Fruit fly (Drosophila melanogaster) whole organism, embryonic: Measurements from ENCODE around the gene Rtnl1.
A peak's percentile ranks its signal among the peaks of the same experiment; 100 is the strongest.

Experiments
- Antp ChIP-seq: fragments of 200-800 bp; sonication (Bioruptor generic); optimal IDR thresholded peaks from 3 replicates; lab custom pipeline; 2016; ENCODE audit warnings: missing biosample characterization, missing genetic modification characterization
- B-H2 ChIP-seq: fragments of 200-800 bp; sonication (Bioruptor generic); optimal IDR thresholded peaks from 2 replicates; lab custom pipeline; 2018; ENCODE audit warnings: missing biosample characterization, mild to moderate bottlenecking, missing genetic modification characterization
- C15 ChIP-seq: fragments of 200-800 bp; sonication (Bioruptor generic); IDR thresholded peaks from 3 replicates; pipeline ENCODE4 v1.3.6; 2022; ENCODE audit warnings: missing biosample characterization, missing genetic modification characterization
- CG10979 ChIP-seq: fragments of 200-800 bp; sonication (Bioruptor generic); optimal IDR thresholded peaks from 2 replicates; lab custom pipeline; 2018; ENCODE audit warnings: missing biosample characterization, mild to moderate bottlenecking, missing genetic modification characterization, moderate library complexity
- CG11695 ChIP-seq: fragments of 200-800 bp; sonication (Bioruptor generic); IDR thresholded peaks from 3 replicates; pipeline ENCODE4 v1.3.6; 2022; ENCODE audit warnings: missing biosample characterization, missing genetic modification characterization
- CG11723 ChIP-seq: fragments of 200-800 bp; sonication (Bioruptor generic); optimal IDR thresholded peaks from 2 replicates; lab custom pipeline; 2017; ENCODE audit warnings: missing biosample characterization, mild to moderate bottlenecking, missing genetic modification characterization
- CG13287 ChIP-seq: fragments of 200-800 bp; sonication (Bioruptor generic); IDR thresholded peaks from 2 replicates; pipeline ENCODE4 v1.3.6; 2022; ENCODE audit warnings: missing biosample characterization, missing genetic modification characterization; ENCODE audit not compliant: partially characterized antibody
- CG13424 ChIP-seq: fragments of 200-800 bp; sonication (Bioruptor generic); optimal IDR thresholded peaks from 2 replicates; lab custom pipeline; 2019; ENCODE audit warnings: missing biosample characterization, mild to moderate bottlenecking, missing genetic modification characterization, moderate library complexity
- CG1529 ChIP-seq: fragments of 200-800 bp; sonication (Bioruptor generic); optimal IDR thresholded peaks from 3 replicates; lab custom pipeline; 2018; ENCODE audit warnings: missing biosample characterization, missing genetic modification characterization
- CG16815 ChIP-seq: fragments of 200-800 bp; sonication (Bioruptor generic); optimal IDR thresholded peaks from 3 replicates; lab custom pipeline; 2017; ENCODE audit warnings: missing biosample characterization, mild to moderate bottlenecking, missing genetic modification characterization
- CG2678 ChIP-seq: fragments of 200-800 bp; sonication (Bioruptor generic); optimal IDR thresholded peaks from 3 replicates; lab custom pipeline; 2019; ENCODE audit warnings: missing biosample characterization, mild to moderate bottlenecking, missing genetic modification characterization, moderate library complexity
- CG2889 ChIP-seq: fragments of 200-800 bp; sonication (Bioruptor generic); IDR thresholded peaks from 3 replicates; pipeline ENCODE4 v1.3.6; 2022; ENCODE audit warnings: missing biosample characterization, missing genetic modification characterization
- CG30403 ChIP-seq: fragments of 200-800 bp; sonication (Bioruptor generic); optimal IDR thresholded peaks from 3 replicates; lab custom pipeline; 2016; ENCODE audit warnings: missing biosample characterization, missing genetic modification characterization
- CG3065 ChIP-seq: fragments of 200-800 bp; sonication (Bioruptor generic); optimal IDR thresholded peaks from 2 replicates; lab custom pipeline; 2016; ENCODE audit warnings: missing biosample characterization, missing genetic modification characterization
- CG4617 ChIP-seq: fragments of 200-800 bp; sonication (Bioruptor generic); optimal IDR thresholded peaks from 3 replicates; lab custom pipeline; 2016; ENCODE audit warnings: missing biosample characterization, missing genetic modification characterization, borderline replicate concordance
- CG4730 ChIP-seq: fragments of 200-800 bp; sonication (Bioruptor generic); IDR thresholded peaks from 2 replicates; pipeline ENCODE4 v1.3.6; 2022; ENCODE audit warnings: missing biosample characterization, missing genetic modification characterization
- CG7839 ChIP-seq: fragments of 200-800 bp; sonication (Bioruptor generic); optimal IDR thresholded peaks from 3 replicates; lab custom pipeline; 2018; ENCODE audit warnings: missing biosample characterization, mild to moderate bottlenecking, missing genetic modification characterization, moderate library complexity
- CG7963 ChIP-seq: fragments of 200-800 bp; sonication (Bioruptor generic); IDR thresholded peaks from 3 replicates; pipeline ENCODE4 v1.3.6; 2022; ENCODE audit warnings: missing biosample characterization, missing genetic modification characterization; ENCODE audit not compliant: partially characterized antibody
- CG8359 ChIP-seq: fragments of 200-800 bp; sonication (Bioruptor generic); optimal IDR thresholded peaks from 2 replicates; lab custom pipeline; 2017; ENCODE audit warnings: missing biosample characterization, mild to moderate bottlenecking, missing genetic modification characterization, borderline replicate concordance
- CG9215 ChIP-seq: fragments of 200-800 bp; sonication (Bioruptor generic); IDR thresholded peaks from 2 replicates; pipeline ENCODE4 v1.3.6; 2022; ENCODE audit warnings: missing biosample characterization, missing genetic modification characterization
- Chrac-16 ChIP-seq: fragments of 200-800 bp; sonication (Bioruptor generic); optimal IDR thresholded peaks from 3 replicates; lab custom pipeline; 2016; ENCODE audit warnings: missing biosample characterization, missing genetic modification characterization
- D19B ChIP-seq: fragments of 200-800 bp; sonication (Bioruptor generic); optimal IDR thresholded peaks from 2 replicates; lab custom pipeline; 2017; ENCODE audit warnings: missing biosample characterization, mild to moderate bottlenecking, missing genetic modification characterization
- Dref ChIP-seq: fragments of 200-800 bp; sonication (Bioruptor generic); IDR thresholded peaks from 2 replicates; pipeline ENCODE4 v1.3.6; 2022; ENCODE audit warnings: missing biosample characterization, missing genetic modification characterization
- Drgx ChIP-seq: fragments of 200-800 bp; sonication (Bioruptor generic); IDR thresholded peaks from 2 replicates; pipeline ENCODE4 v1.3.6; 2022; ENCODE audit warnings: missing biosample characterization, missing genetic modification characterization
- GATAe ChIP-seq: fragments of 200-800 bp; sonication (Bioruptor generic); conservative IDR thresholded peaks from 2 replicates; pipeline ENCODE4 v1.3.6; 2022; ENCODE audit warnings: missing biosample characterization, missing genetic modification characterization
- HHEX ChIP-seq: fragments of 200-800 bp; sonication (Bioruptor generic); optimal IDR thresholded peaks from 3 replicates; lab custom pipeline; 2017; ENCODE audit warnings: missing biosample characterization, mild to moderate bottlenecking, missing genetic modification characterization, missing genetic modification reagents
- Hey ChIP-seq: fragments of 200-800 bp; sonication (Bioruptor generic); optimal IDR thresholded peaks from 3 replicates; lab custom pipeline; 2018; ENCODE audit warnings: missing biosample characterization, mild to moderate bottlenecking, missing genetic modification characterization
- Hmr ChIP-seq: fragments of 200-800 bp; sonication (Bioruptor generic); optimal IDR thresholded peaks from 3 replicates; lab custom pipeline; 2017; ENCODE audit warnings: mild to moderate bottlenecking, missing biosample characterization, missing genetic modification reagents, missing genetic modification characterization
- Kr ChIP-seq: fragments of 200-800 bp; sonication (Bioruptor generic); optimal IDR thresholded peaks from 2 replicates; lab custom pipeline; 2017; ENCODE audit warnings: missing biosample characterization, mild to moderate bottlenecking, missing genetic modification characterization
- Usf ChIP-seq: fragments of 200-800 bp; sonication (Bioruptor generic); optimal IDR thresholded peaks from 2 replicates; lab custom pipeline; 2017; ENCODE audit warnings: missing genotype, missing biosample characterization, missing genetic modification characterization
- al ChIP-seq: fragments of 200-800 bp; sonication (Bioruptor generic); IDR thresholded peaks from 2 replicates; pipeline ENCODE4 v1.3.6; 2022; ENCODE audit warnings: missing biosample characterization, missing genetic modification characterization
- caup ChIP-seq: fragments of 200-800 bp; sonication (Bioruptor generic); optimal IDR thresholded peaks from 3 replicates; lab custom pipeline; 2017; ENCODE audit warnings: missing biosample characterization, mild to moderate bottlenecking, missing genetic modification characterization, moderate library complexity; ENCODE audit not compliant: severe bottlenecking
- disco-r ChIP-seq: fragments of 200-800 bp; sonication (Bioruptor generic); optimal IDR thresholded peaks from 2 replicates; lab custom pipeline; 2016; ENCODE audit warnings: missing biosample characterization, missing genetic modification characterization
- dm ChIP-seq: fragments of 200-800 bp; sonication (Bioruptor generic); optimal IDR thresholded peaks from 3 replicates; lab custom pipeline; 2016; ENCODE audit warnings: missing biosample characterization, missing genetic modification characterization
- fd96Cb ChIP-seq: fragments of 200-800 bp; sonication (Bioruptor generic); optimal IDR thresholded peaks from 2 replicates; lab custom pipeline; 2018; ENCODE audit warnings: missing biosample characterization, mild to moderate bottlenecking, missing genetic modification characterization, moderate library complexity
- jigr1 ChIP-seq: fragments of 200-800 bp; sonication (Bioruptor generic); IDR thresholded peaks from 3 replicates; pipeline ENCODE4 v1.3.6; 2022; ENCODE audit warnings: missing biosample characterization, missing genetic modification characterization
- jing ChIP-seq: fragments of 200-800 bp; sonication (Bioruptor generic); optimal IDR thresholded peaks from 2 replicates; lab custom pipeline; 2018; ENCODE audit warnings: missing biosample characterization, mild to moderate bottlenecking, missing genetic modification characterization
- lbe ChIP-seq: fragments of 200-800 bp; sonication (Bioruptor generic); optimal IDR thresholded peaks from 2 replicates; lab custom pipeline; 2016; ENCODE audit warnings: missing biosample characterization, mild to moderate bottlenecking, missing genetic modification characterization
- mirr ChIP-seq: fragments of 200-800 bp; sonication (Bioruptor generic); optimal IDR thresholded peaks from 3 replicates; lab custom pipeline; 2018; ENCODE audit warnings: missing biosample characterization, mild to moderate bottlenecking, missing genetic modification characterization
- nerfin-1 ChIP-seq: fragments of 200-800 bp; sonication (Bioruptor generic); optimal IDR thresholded peaks from 3 replicates; lab custom pipeline; 2019; ENCODE audit warnings: missing biosample characterization, mild to moderate bottlenecking, missing genetic modification characterization, moderate library complexity
- org-1 ChIP-seq: fragments of 200-800 bp; sonication (Bioruptor generic); optimal IDR thresholded peaks from 2 replicates; lab custom pipeline; 2017; ENCODE audit warnings: missing biosample characterization, missing genetic modification characterization
- pnt ChIP-seq: fragments of 200-800 bp; sonication (Bioruptor generic); optimal IDR thresholded peaks from 3 replicates; lab custom pipeline; 2016; ENCODE audit warnings: missing biosample characterization, missing genetic modification characterization
- shn ChIP-seq: fragments of 200-800 bp; sonication (Bioruptor generic); optimal IDR thresholded peaks from 3 replicates; lab custom pipeline; 2016; ENCODE audit warnings: missing biosample characterization, missing genetic modification characterization
- sob ChIP-seq: fragments of 200-800 bp; sonication (Bioruptor generic); IDR thresholded peaks from 2 replicates; pipeline ENCODE4 v1.3.6; 2022; ENCODE audit warnings: missing biosample characterization, missing genetic modification characterization
- ssp ChIP-seq: fragments of 200-800 bp; sonication (Bioruptor generic); IDR thresholded peaks from 2 replicates; pipeline ENCODE4 v1.3.6; 2022; ENCODE audit warnings: missing biosample characterization, missing genetic modification characterization
- stwl ChIP-seq: fragments of 200-800 bp; sonication (Bioruptor generic); optimal IDR thresholded peaks from 3 replicates; lab custom pipeline; 2018; ENCODE audit warnings: missing biosample characterization, mild to moderate bottlenecking, missing genetic modification characterization, moderate library complexity
- twi ChIP-seq: fragments of 200-800 bp; optimal IDR thresholded peaks from 2 replicates; lab custom pipeline; 2019; ENCODE audit warnings: missing biosample characterization, mild to moderate bottlenecking, missing genetic modification characterization, moderate library complexity
- unc-4 ChIP-seq: fragments of 200-800 bp; sonication (Bioruptor generic); IDR thresholded peaks from 2 replicates; pipeline ENCODE4 v1.3.6; 2022; ENCODE audit warnings: missing biosample characterization, missing genetic modification characterization; ENCODE audit not compliant: partially characterized antibody
- zfh2 ChIP-seq: fragments of 200-800 bp; sonication (Bioruptor generic); optimal IDR thresholded peaks from 2 replicates; lab custom pipeline; 2016; ENCODE audit warnings: missing biosample characterization, missing genetic modification characterization

Rtnl1 gene

DNA sequence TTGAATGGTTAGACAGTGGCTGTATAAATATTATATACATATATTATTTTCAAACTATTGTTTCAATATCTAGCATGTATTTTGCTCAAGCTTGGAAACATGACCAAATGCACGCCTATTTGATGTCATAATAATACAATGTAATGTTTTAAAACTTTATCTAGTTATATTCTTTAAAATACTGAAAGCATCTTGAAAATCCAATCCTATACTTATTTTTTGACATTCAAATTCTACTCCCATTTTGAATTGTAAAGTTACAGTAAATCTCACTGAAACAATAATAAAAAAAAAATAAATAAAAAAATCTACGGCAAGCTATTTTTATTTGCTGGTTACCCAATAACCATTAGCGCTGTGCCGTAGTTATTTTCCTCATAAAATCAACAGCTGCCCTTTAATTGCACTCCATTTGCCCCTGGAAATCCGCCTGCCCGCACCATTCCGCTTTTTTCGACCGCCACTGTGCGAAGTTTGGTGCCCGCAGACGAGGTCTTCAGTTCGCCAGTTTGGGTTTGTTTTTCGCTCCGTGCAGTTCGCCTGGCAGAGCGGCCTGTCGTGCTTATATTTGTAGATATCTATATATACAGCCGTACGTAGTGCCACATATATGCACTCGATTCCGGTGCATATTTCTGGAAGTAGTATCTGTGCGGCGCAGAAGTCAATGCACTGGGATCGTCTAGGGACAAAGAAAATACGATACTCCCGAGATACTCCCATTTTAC lies 35.5 kb upstream of the Rtnl1 start (continued):
- TF ChIP-seq CG11695 = peak; percentile 57; the same call in 1 of the 3 replicates
- no peak for TF ChIP-seq twi (tag; lab: Kevin White, UChicago)
- TF ChIP-seq D19B (GFP tag; lab: Kevin White, UChicago) = peak; percentile 25
- TF ChIP-seq zfh2 (GFP tag; lab: Kevin White, UChicago) = peak; percentile 15
- no peak for TF ChIP-seq lbe (GFP tag; lab: Kevin White, UChicago)
- no peak for TF ChIP-seq Usf (GFP tag; lab: Kevin White, UChicago)
- no peak for TF ChIP-seq CG3065 (GFP tag; lab: Kevin White, UChicago)
- TF ChIP-seq fd96Cb = peak; percentile 61
- no peak for TF ChIP-seq al
- peak; percentile 48 for TF ChIP-seq Hmr
- peak; percentile 22 for TF ChIP-seq pnt (GFP tag; lab: Kevin White, UChicago)
- TF ChIP-seq Antp (GFP tag; lab: Kevin White, UChicago) = peak; percentile 39
- no peak for TF ChIP-seq nerfin-1 (tag; lab: Kevin White, UChicago)
- peak; percentile 6 for TF ChIP-seq CG11723 (GFP tag; lab: Kevin White, UChicago)
- no peak for TF ChIP-seq ssp (GFP tag; lab: Robert Waterston, UW)
- no peak for TF ChIP-seq B-H2 (GFP tag; lab: Kevin White, UChicago)
- TF ChIP-seq CG4617 (GFP tag; lab: Kevin White, UChicago) = peak; percentile 11
- peak; percentile 52 for TF ChIP-seq CG8359 (GFP tag; lab: Kevin White, UChicago)
- no peak for TF ChIP-seq jing (GFP tag; lab: Kevin White, UChicago)
- peak; percentile 29 for TF ChIP-seq org-1
- no peak for TF ChIP-seq disco-r (GFP tag; lab: Kevin White, UChicago)
- TF ChIP-seq CG13287 = no peak
- peak; percentile 76 for TF ChIP-seq CG2678 (tag; lab: Kevin White, UChicago)
- no peak for TF ChIP-seq CG7963 (GFP tag; lab: Robert Waterston, UW)
- TF ChIP-seq Drgx (GFP tag; lab: Robert Waterston, UW) = peak; percentile 38
- no peak for TF ChIP-seq stwl (tag; lab: Kevin White, UChicago)
- 0 out of 2 replicates have a peak, but pooled peaks have one; percentile 14 for TF ChIP-seq CG4730 (GFP tag; lab: Robert Waterston, UW)
- TF ChIP-seq CG10979 = peak; percentile 54
- no peak for TF ChIP-seq Kr (GFP tag; lab: Kevin White, UChicago)
- TF ChIP-seq C15 (GFP tag; lab: Robert Waterston, UW) = 0 out of 3 replicates have a peak, but pooled peaks have one; percentile 21
- TF ChIP-seq jigr1 (GFP tag; lab: Robert Waterston, UW) = no peak
- peak; percentile 16 for TF ChIP-seq caup (GFP tag; lab: Kevin White, UChicago)
- no peak for TF ChIP-seq CG9215 (GFP tag; lab: Robert Waterston, UW)
- no peak for TF ChIP-seq dm (GFP tag; lab: Kevin White, UChicago)
- TF ChIP-seq Dref (GFP tag; lab: Robert Waterston, UW) = no peak
- TF ChIP-seq shn (GFP tag; lab: Kevin White, UChicago) = peak; percentile 33
- TF ChIP-seq unc-4 (GFP tag; lab: Robert Waterston, UW) = no peak
- no peak; the same call in 2 of the 3 replicates for TF ChIP-seq CG2889 (GFP tag; lab: Robert Waterston, UW)
- peak; percentile 1 for TF ChIP-seq CG16815 (GFP tag; lab: Kevin White, UChicago)
- TF ChIP-seq CG13424 (tag; lab: Kevin White, UChicago) = peak; percentile 70
- TF ChIP-seq GATAe = no peak
- no peak for TF ChIP-seq sob (GFP tag; lab: Robert Waterston, UW)
- TF ChIP-seq mirr (GFP tag; lab: Kevin White, UChicago) = peak; percentile 25
- peak; percentile 1 for TF ChIP-seq CG1529 (GFP tag; lab: Kevin White, UChicago)
- TF ChIP-seq Chrac-16 = no peak
- peak; percentile 69 for TF ChIP-seq HHEX
- peak; percentile 61 for TF ChIP-seq CG7839 (tag; lab: Kevin White, UChicago)
- TF ChIP-seq Hey (tag; lab: Kevin White, UChicago) = no peak
- TF ChIP-seq CG30403 (GFP tag; lab: Kevin White, UChicago) = peak; percentile 56
